Worm (Caenorhabditis elegans) whole organism, midembryonic: Measurements from ENCODE around the gene spin-3.

ENCODE experiments used
- T22C8.4 ChIP-seq: fragments of 200-800 bp; sonication (Bioruptor generic); IDR thresholded peaks from 2 replicates; pipeline ENCODE4 v1.3.6; 2022; ENCODE audit warnings: missing genetic modification characterization, missing compliant biosample characterization
- flt-1 ChIP-seq: fragments of 200-800 bp; sonication (Bioruptor generic); IDR thresholded peaks from 2 replicates; pipeline ENCODE4 v1.3.6; 2022; ENCODE audit warnings: missing genetic modification characterization, missing compliant biosample characterization
- klf-2 ChIP-seq: fragments of 200-800 bp; sonication (Bioruptor generic); conservative IDR thresholded peaks from 2 replicates; pipeline ENCODE4 v1.3.6; 2022; ENCODE audit warnings: missing genetic modification reagents, missing genetic modification characterization, missing compliant biosample characterization
- med-1 ChIP-seq: sonication (generic microtip); optimal IDR thresholded peaks from 2 replicates; lab custom pipeline; 2017; ENCODE audit warnings: missing genetic modification characterization, mild to moderate bottlenecking, missing compliant biosample characterization, antibody characterized with exemption, missing genetic modification reagents; ENCODE audit not compliant: insufficient read depth
- ref-1 ChIP-seq: fragments of 200-800 bp; sonication (Bioruptor generic); conservative IDR thresholded peaks from 2 replicates; pipeline ENCODE4 v1.3.6; 2022; ENCODE audit warnings: missing genetic modification reagents, missing genetic modification characterization, missing compliant biosample characterization
- ztf-23 ChIP-seq: fragments of 200-800 bp; sonication (Bioruptor generic); IDR thresholded peaks from 2 replicates; pipeline ENCODE4 v1.3.6; 2022; ENCODE audit warnings: missing genetic modification reagents, missing genetic modification characterization, missing compliant biosample characterization
- ztf-29 ChIP-seq: fragments of 200-800 bp; sonication (Bioruptor generic); IDR thresholded peaks from 2 replicates; pipeline ENCODE4 v1.3.6; 2022; ENCODE audit warnings: missing genetic modification reagents, missing genetic modification characterization, missing compliant biosample characterization

ce11 chrX:13143236-13143635, 13.2 kb downstream of the spin-3 start:
- TF ChIP-seq T22C8.4 (GFP tag; lab: Robert Waterston, UW) (no peak), ztf-29 (GFP tag; lab: Robert Waterston, UW) (no peak), flt-1 (GFP tag; lab: Robert Waterston, UW) (no peak), ref-1 (no peak), ztf-23 (GFP tag; lab: Robert Waterston, UW) (no peak), klf-2 (GFP tag; lab: Robert Waterston, UW) (no peak), med-1 (GFP tag; lab: Kevin White, UChicago) (no peak)
